Fruit fly (Drosophila melanogaster): ENCODE results near the gene CG43136.

DNA sequence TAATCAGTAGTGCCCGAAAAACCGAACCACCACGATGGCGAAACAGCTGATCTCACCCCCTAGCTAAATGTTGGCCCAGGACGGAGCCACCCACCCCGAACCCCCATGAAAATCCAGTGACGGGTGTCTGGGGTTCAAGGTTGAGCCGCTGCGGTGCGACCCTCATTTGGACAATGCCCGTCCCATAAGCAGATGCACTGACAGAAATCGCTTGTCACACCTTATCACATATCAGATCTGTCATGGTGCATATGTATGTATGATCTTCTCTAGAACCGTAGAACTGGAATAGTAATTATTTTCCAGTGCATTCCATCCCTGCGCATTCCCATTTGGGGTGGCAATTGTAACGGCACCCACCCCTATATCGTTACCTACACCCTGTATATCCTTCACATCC is 35.4 kb downstream of the CG43136 start:
- TF ChIP-seq CG8478 (optimal IDR thresholded peaks at IDR 0.05) (no peak), CTCF (optimal IDR thresholded peaks at IDR 0.05) (no peak)
